Worm (Caenorhabditis elegans): Measurements from ENCODE around the gene T04F3.1.

T04F3.1 gene

DNA sequence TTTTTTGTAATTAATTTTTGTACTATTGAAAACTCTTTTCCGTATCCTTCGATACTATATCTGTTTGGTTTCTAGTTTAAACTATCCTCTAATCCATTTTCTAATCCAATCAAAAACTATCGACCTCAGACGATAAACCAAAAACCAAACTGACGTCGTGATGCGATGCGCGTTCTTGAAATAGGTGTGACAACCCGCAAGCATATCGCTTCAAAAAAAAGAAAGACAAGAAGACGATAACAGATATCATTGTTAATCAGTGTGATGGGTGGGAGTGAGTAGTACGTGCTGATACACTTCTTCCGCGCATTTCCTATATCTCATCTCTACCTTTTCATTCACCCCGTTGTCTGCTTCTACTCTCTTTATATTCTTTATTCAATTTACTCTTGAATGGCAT, at the start of gene T04F3.1:
Gene T04F3.1 (plus strand): TSS at position 246 of the 400 bp plus-strand sequence.
- TF ChIP-seq unc-62 (GFP tag; optimal IDR thresholded peaks at IDR 0.05) = no peak

- TF ChIP-seq unc-62 (GFP tag; optimal IDR thresholded peaks at IDR 0.05) = no peak
Measured at ce11 chrV:11691553-11691952, 48.3 kb upstream of the T04F3.1 start, which contains the start of gene W05E10.1. Gene W05E10.1, minus strand, starts transcription at chrV:11691691.

DNA sequence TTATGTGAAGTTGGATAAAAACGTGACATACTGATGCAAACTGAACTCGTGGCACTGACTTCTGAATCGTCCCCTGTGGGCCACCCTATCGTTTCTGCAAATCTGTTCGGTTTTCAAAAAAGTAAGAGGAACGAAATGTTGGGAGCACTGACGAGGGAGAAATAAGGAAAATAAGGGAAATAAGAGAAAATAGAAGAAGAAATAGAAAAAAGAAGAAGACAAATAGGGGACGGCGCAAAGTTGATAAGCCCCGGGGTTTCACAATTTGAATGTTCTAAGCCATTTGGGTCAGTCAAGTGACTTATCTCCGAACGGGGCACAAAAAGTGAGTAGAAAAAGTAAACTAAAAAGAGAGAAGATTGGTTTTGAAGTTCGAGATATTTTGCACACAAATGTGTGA, 44.3 kb upstream of the T04F3.1 start, which contains the start of gene W05E10.5:
Gene W05E10.5 (minus strand): TSS at position 101 of the 400 bp plus-strand sequence.
- TF ChIP-seq unc-62 (GFP tag; optimal IDR thresholded peaks at IDR 0.05) = no peak

ce11 chrV:11697482-11697881, 42.4 kb upstream of the T04F3.1 start:
- TF ChIP-seq unc-62 (GFP tag; optimal IDR thresholded peaks at IDR 0.05) = no peak

DNA sequence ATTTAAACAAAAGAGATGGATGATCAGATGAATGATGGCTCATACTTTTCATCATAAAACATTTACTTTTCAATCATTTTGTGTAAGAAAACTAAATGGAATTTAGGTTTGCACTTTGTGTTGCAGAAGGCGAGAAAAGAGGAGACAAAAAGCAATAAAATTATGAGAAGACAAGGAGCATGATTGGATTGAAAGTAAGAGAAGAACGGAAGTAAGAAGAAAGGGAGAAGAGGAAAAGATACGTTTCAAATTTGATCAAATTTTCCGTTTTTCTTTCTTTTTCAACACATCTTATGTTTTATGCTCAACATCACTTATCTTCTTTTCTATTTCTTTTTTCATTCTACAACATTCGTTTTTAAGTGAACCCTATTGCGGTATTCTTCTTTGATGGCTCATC, 35.2 kb upstream of the T04F3.1 start:
- TF ChIP-seq unc-62 (GFP tag; optimal IDR thresholded peaks at IDR 0.05) = no peak

DNA sequence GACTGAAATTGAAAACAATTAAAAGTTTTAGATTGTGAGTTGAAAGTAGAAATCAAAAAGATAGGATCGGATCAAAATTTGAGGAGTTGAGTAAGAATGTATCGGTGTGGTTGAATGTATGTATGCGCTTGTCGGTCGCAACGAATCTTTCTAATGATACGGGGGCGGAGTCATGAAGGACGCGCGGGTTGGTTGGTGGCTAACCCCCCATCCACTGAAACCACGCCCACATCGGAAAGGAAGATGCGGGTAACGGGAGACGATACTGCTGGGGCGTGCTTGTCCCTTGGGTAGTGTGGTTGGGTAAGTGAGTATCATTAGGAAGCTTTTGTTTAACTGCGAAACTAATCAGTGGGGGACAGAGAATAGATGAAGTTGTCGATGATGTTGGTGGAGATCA, 34.5 kb upstream of the T04F3.1 start, which contains the start of gene ceh-32:
Gene ceh-32 (minus strand): TSS at position 2 of the 400 bp plus-strand sequence.
- TF ChIP-seq unc-62 (GFP tag; optimal IDR thresholded peaks at IDR 0.05) = no peak

ce11 chrV:11706353-11706752, 33.5 kb upstream of the T04F3.1 start:
- TF ChIP-seq unc-62 (GFP tag; optimal IDR thresholded peaks at IDR 0.05) = no peak

ce11 chrV:11711751-11712150, 28.1 kb upstream of the T04F3.1 start:
- no peak for TF ChIP-seq unc-62 (GFP tag; optimal IDR thresholded peaks at IDR 0.05)

ce11 chrV:11715797-11716196, 24.1 kb upstream of the T04F3.1 start, which contains the start of gene tre-3:
Gene tre-3, minus strand, starts transcription at chrV:11715903.
- no peak for TF ChIP-seq unc-62 (GFP tag; optimal IDR thresholded peaks at IDR 0.05)

DNA sequence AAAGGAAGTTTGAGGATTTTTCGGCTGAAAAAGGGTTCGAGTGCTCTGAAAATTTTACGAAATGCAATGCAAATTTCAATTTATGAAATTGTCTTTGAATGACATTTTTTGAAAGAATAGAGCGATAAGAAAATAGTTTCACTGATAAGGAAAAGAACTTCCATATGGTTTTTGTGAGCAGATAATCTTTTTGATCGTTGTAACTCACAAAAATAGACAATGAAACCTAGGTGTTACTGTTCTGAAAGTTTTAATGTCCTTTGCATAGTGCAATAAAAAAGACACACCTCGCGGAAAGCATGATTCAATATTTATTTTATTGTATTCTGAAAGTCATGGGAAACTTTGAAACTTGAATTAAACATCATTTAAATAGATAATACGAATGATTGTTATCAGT, 22.9 kb upstream of the T04F3.1 start:
- TF ChIP-seq unc-62 (GFP tag; optimal IDR thresholded peaks at IDR 0.05) = no peak

- TF ChIP-seq unc-62 (GFP tag; optimal IDR thresholded peaks at IDR 0.05) = no peak
Measured at ce11 chrV:11722858-11723257, 17.0 kb upstream of the T04F3.1 start.

DNA sequence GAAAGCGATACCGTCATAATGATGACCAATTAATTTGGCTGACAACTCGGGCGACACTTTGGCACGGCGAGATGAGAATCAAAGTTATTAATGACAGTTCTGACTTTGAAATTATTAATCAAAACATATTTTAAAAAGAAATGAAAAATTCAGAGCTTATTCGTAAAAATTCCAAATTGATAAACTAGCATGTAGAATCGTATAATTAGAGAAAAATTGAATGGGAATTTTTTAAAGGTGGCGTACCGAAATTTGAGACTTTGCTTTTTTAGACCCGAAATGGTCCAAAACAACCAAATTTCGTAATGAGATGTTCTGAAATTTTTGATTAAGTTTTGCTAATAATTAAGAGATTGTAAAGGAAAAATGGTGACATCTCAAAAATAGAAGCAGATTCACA, 13.9 kb upstream of the T04F3.1 start, which contains the start of gene daf-11:
Gene daf-11 (minus strand): TSS at position 101 of the 400 bp plus-strand sequence.
- no peak for TF ChIP-seq unc-62 (GFP tag; optimal IDR thresholded peaks at IDR 0.05)

DNA sequence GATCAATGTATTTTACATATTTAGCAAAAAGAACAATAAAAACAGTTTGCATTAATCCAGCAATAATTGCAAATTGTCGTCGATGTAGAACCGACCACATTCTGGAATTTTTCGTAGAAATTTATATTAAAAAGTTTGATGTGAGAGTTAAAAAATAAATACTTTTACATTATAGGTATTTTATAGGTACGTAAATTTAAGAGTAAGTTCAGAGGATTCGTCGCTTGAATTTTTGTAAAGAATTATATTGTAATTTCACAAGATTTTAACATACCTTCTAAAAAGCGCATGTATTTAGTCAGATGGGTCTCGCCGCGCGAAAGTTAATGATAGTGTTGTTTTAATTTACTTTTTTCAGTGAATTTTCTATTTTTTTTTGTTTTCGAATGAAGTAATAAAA, 9.8 kb upstream of the T04F3.1 start, which contains the start of gene rhr-2:
Gene rhr-2 (minus strand): TSS at position 101 of the 400 bp plus-strand sequence.
- no peak for TF ChIP-seq unc-62 (GFP tag; optimal IDR thresholded peaks at IDR 0.05)

DNA sequence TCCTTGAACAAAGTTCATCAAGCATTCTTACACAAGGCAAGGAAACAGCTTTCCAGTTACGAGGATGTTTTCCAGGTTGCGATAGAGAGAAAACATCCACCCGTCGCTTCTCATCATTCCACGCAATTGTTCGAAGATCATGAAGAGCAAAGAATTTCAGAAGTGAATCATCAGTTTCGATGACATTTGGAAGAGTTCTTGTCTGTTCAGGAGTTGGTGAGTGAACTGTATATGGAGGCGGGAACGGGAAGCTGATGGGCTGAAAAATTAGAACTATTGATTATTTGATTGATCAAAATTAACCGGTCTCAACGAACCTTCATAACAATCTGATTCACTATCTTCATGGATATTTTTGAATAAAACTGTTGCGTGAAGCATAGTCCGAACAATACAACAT, 7.8 kb upstream of the T04F3.1 start:
- TF ChIP-seq unc-62 (GFP tag; optimal IDR thresholded peaks at IDR 0.05) = no peak

DNA sequence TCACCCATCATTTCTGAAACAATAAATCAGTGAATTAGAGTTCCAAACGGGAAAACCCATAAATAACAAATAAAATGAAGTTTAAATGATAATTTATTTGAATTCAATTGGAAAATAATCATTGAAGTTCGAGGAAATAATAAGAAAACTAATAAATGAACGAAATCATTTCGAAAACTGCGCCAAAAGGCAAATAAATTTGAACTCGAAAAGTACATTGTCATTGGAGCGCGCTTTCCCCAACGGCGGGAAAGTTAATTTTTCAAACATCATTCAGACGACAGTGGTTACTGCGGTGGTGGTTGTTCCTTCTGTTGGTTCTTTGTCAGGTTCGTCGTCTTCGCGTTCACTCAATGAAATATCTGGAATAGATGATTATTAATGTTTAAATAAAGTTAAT, 6.4 kb upstream of the T04F3.1 start, which contains the start of gene npp-22:
Gene npp-22 (minus strand): TSS at position 13 of the 400 bp plus-strand sequence.
- TF ChIP-seq unc-62 (GFP tag; optimal IDR thresholded peaks at IDR 0.05) = no peak

DNA sequence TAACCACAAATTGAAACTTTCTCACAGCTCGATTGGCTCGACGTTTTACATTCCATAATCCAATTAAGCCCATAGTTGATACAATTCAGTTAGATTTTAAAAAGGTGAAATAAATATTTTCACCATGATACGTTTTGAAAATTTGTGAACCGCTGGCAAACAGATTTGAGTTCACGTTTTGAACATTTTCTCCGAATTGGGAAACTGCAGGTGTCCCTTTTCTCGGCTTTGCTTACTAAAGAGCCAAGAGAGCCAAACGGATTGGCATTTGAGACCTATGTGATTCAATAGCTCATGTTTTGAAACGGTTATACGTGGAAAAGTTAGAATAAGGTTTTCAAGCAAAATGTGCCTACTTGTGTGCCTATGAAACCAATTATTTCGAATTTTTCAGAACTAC, 3.0 kb upstream of the T04F3.1 start, which contains the start of gene spe-42:
Gene spe-42 (minus strand): TSS at position 101 of the 400 bp plus-strand sequence.
- no peak for TF ChIP-seq unc-62 (GFP tag; optimal IDR thresholded peaks at IDR 0.05)

DNA sequence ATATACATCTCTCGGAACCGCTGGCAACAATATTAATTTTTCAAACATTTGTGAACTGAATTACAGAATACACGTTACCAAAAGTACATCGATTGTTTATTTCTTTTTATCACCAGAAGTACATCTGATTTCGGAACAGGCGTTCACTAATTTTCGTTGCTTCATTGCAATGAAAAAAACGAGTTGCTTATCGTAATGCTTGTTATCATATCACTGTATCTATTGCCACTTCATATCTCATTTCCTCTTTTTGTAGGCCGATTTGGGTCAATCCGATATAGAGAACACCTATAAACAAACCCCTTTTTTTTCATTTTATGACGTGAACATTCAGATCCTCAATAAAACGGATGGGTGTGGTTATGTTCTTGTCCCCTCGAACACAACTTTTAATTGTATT, 2.5 kb upstream of the T04F3.1 start:
- no peak for TF ChIP-seq unc-62 (GFP tag; optimal IDR thresholded peaks at IDR 0.05)

ce11 chrV:11741078-11741477, 1.2 kb downstream of the T04F3.1 start:
- no peak for TF ChIP-seq unc-62 (GFP tag; optimal IDR thresholded peaks at IDR 0.05)

Data from whole organism, dauer.